Worm (Caenorhabditis elegans) whole organism, L1 larva: Measurements from ENCODE around the gene nep-9.

ENCODE experiments used
- ama-1 ChIP-seq: fragments of 150-350 bp; optimal IDR thresholded peaks from 2 replicates; lab custom pipeline; 2014
- ets-5 ChIP-seq: fragments of 200-800 bp; sonication (Bioruptor generic); IDR thresholded peaks from 2 replicates; pipeline ENCODE4 v1.3.6; 2022; ENCODE audit warnings: missing genetic modification characterization, missing compliant biosample characterization
- nhr-11 ChIP-seq: fragments of 150-350 bp; optimal IDR thresholded peaks from 2 replicates; lab custom pipeline; 2014; ENCODE audit warnings: missing biosample characterization, missing genetic modification characterization
- nhr-77 ChIP-seq: fragments of 150-350 bp; optimal IDR thresholded peaks from 2 replicates; lab custom pipeline; 2014; ENCODE audit warnings: missing biosample characterization, missing genetic modification characterization
- sox-4 ChIP-seq: sonication (generic microtip); optimal IDR thresholded peaks from 2 replicates; lab custom pipeline; 2016; ENCODE audit warnings: missing genetic modification characterization, missing compliant biosample characterization
- ztf-11 ChIP-seq, 2 experiments: sonication (generic microtip); optimal IDR thresholded peaks; 2 replicates each; lab custom pipeline; 2016 to 2017; ENCODE audit warnings: missing genetic modification characterization in 2 of 2, missing biosample characterization in 1 of 2, missing compliant biosample characterization in 1 of 2

ce11 chrII:3375302-3375701 is 23.8 kb downstream of the nep-9 start:
- TF ChIP-seq sox-4 (tag; lab: Kevin White, UChicago) (no peak), nhr-11 (tag; lab: Kevin White, UChicago) (no peak), ets-5 (GFP tag; lab: Robert Waterston, UW) (no peak), ama-1 (lab: Kevin White, UChicago) (no peak), ztf-11 (tag; optimal IDR thresholded peaks at IDR 0.05; lab: Kevin White, UChicago) (no peak), nhr-77 (tag; lab: Kevin White, UChicago) (no peak)
